Worm (Caenorhabditis elegans): ENCODE measurements around the gene kdin-1.

ce11 chrIV:11001614-11002013, 36.8 kb upstream of the kdin-1 start, which contains the start of gene F13H10.9:
- TF ChIP-seq lin-39 (tag; optimal IDR thresholded peaks at IDR 0.05) (no peak), ces-1 (GFP tag; optimal IDR thresholded peaks at IDR 0.05) (no peak), ztf-4 (tag; optimal IDR thresholded peaks at IDR 0.05) (no peak), nhr-84 (tag; optimal IDR thresholded peaks at IDR 0.05) (no peak), nhr-11 (tag; optimal IDR thresholded peaks at IDR 0.05) (no peak), rnt-1 (tag; optimal IDR thresholded peaks at IDR 0.05) (no peak), unc-86 (tag; optimal IDR thresholded peaks at IDR 0.05) (no peak), ets-5 (GFP tag; IDR thresholded peaks at IDR 0.05) (no peak), nhr-90 (tag; optimal IDR thresholded peaks at IDR 0.05; ENCODE audit: poor library complexity) (no peak)

All from whole organism, L1 larva.